Worm (Caenorhabditis elegans): ENCODE results near the gene C25H3.10.

The C25H3.10 gene

DNA sequence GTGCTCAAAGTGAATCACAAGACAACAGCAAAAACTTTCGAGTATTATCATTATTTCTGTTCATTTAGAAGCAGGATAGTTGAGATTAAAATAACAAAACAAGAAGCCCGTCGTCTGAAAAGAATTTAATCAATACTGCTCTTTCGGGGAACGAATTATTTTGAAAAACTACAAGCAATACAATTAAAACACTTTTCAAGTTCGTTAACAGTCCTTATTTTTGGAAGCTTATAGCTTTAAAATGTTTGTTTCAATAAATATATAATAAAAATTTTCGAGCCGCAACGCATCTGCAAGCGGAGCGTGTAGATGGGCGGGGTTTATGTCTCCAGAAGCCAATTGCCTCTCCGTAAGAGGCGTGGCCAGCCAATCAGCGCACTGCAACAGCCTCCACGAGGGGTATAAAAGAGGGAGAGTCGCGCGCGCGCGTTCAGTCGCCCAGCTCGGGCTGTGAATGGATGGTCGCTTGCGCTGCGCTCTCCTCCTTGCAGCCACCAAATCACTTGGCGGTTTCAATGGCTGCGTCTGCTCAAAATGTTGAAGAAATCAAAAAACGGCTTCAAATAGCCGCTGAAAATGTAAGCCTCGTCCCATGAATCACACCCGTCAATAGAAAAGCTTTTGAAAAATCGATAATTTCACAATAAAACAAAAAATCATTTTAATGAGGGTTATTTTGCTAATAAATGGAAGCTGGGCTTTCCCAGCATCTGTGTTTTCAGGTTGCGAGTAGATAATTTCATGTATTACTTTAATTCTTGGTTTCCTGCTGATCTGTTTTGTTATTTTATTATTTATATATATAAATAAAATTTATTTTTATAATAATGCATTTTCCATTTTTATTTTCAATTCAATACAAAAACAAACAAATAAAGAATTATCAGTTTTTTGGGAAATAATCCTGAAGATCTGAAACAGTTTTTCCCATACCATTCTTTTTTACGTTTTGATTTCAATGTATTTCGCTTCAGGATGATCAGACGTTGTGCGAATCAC, 37.7 kb downstream of the C25H3.10 start, which contains the start of the genes ift-43 and mdt-26 (continued):
- peak; percentile 56 for TF ChIP-seq C04F5.9 (tag; optimal IDR thresholded peaks at IDR 0.05)
- TF ChIP-seq egl-13 (tag; optimal IDR thresholded peaks at IDR 0.05) = peak; percentile 85
- peak; percentile 35 to 70 (median 60) for TF ChIP-seq dpl-1 (GFP tag; optimal IDR thresholded peaks at IDR 0.05)
- peak; percentile 74 for TF ChIP-seq efl-3 (GFP tag; optimal IDR thresholded peaks at IDR 0.05)
- peak; percentile 76 for TF ChIP-seq C16A3.4 (tag; optimal IDR thresholded peaks at IDR 0.05)
- TF ChIP-seq hlh-4 (tag; optimal IDR thresholded peaks at IDR 0.05) = peak; percentile 20
- peak; percentile 80 for TF ChIP-seq mab-9 (GFP tag; IDR thresholded peaks at IDR 0.05)
- TF ChIP-seq ceh-82 (tag; optimal IDR thresholded peaks at IDR 0.05) = peak; percentile 17 to 89 (median 77)
- TF ChIP-seq pag-3 (tag; optimal IDR thresholded peaks at IDR 0.05; ENCODE audit: borderline replicate concordance, insufficient read depth) = peak; percentile 1
- TF ChIP-seq aha-1 (tag; optimal IDR thresholded peaks at IDR 0.05) = peak; percentile 2
- peak; percentile 81 for TF ChIP-seq nhr-19 (GFP tag; conservative IDR thresholded peaks at IDR 0.05)
- peak; percentile 89 for TF ChIP-seq isw-1 (GFP tag; IDR thresholded peaks at IDR 0.05)
- no peak for TF ChIP-seq alr-1 (tag; optimal IDR thresholded peaks at IDR 0.05; ENCODE audit: borderline replicate concordance)
- peak; percentile 58 for TF ChIP-seq snpc-4 (tag; optimal IDR thresholded peaks at IDR 0.05)
- TF ChIP-seq sptf-1 (tag; optimal IDR thresholded peaks at IDR 0.05) = no peak
- TF ChIP-seq fkh-8 (tag; optimal IDR thresholded peaks at IDR 0.05) = peak; percentile 90
- TF ChIP-seq jun-1 (tag; optimal IDR thresholded peaks at IDR 0.05) = peak; percentile 82
- TF ChIP-seq elt-2 (tag; optimal IDR thresholded peaks at IDR 0.05) = peak; percentile 57
- peak; percentile 83 to 90 for TF ChIP-seq lsy-2 (tag; optimal IDR thresholded peaks at IDR 0.05)
- no peak for TF ChIP-seq unc-62 (GFP tag; optimal IDR thresholded peaks at IDR 0.05)
- TF ChIP-seq hpl-2 (GFP tag; optimal IDR thresholded peaks at IDR 0.05) = peak; percentile 49
- TF ChIP-seq grh-1 (GFP tag; IDR thresholded peaks at IDR 0.05) = peak; percentile 66
- TF ChIP-seq aly-2 (tag; optimal IDR thresholded peaks at IDR 0.05) = peak; percentile 44
- TF ChIP-seq C34B4.2 (tag; optimal IDR thresholded peaks at IDR 0.05) = peak; percentile 14
- TF ChIP-seq ceh-90 (tag; optimal IDR thresholded peaks at IDR 0.05) = no peak
- peak in 2 of 6 experiments; percentile 57 to 58 for TF ChIP-seq elt-3 (tag; optimal IDR thresholded peaks at IDR 0.05)
- no peak for TF ChIP-seq unc-98 (GFP tag; IDR thresholded peaks at IDR 0.05)
- TF ChIP-seq lin-39 (tag; optimal IDR thresholded peaks at IDR 0.05) = peak; percentile 38
- TF ChIP-seq lir-3 (tag; optimal IDR thresholded peaks at IDR 0.05; ENCODE audit: poor library complexity) = peak; percentile 53
- TF ChIP-seq pax-3 (tag; optimal IDR thresholded peaks at IDR 0.05) = peak; percentile 53
- peak; percentile 76 for TF ChIP-seq fkh-10 (GFP tag; optimal IDR thresholded peaks at IDR 0.05)
- TF ChIP-seq ztf-4 (tag; optimal IDR thresholded peaks at IDR 0.05) = peak; percentile 73
- TF ChIP-seq rnt-1 (tag; optimal IDR thresholded peaks at IDR 0.05) = peak; percentile 78
- TF ChIP-seq nhr-28 (tag; optimal IDR thresholded peaks at IDR 0.05) = no peak
- peak; percentile 77 for TF ChIP-seq zip-4 (GFP tag; optimal IDR thresholded peaks at IDR 0.05)
- no peak for TF ChIP-seq unc-130 (tag; optimal IDR thresholded peaks at IDR 0.05)
- peak; percentile 93 for TF ChIP-seq swsn-7 (tag; optimal IDR thresholded peaks at IDR 0.05)
- no peak for TF ChIP-seq Y116A8C.19 (tag; optimal IDR thresholded peaks at IDR 0.05; ENCODE audit: borderline replicate concordance)
- peak; percentile 44 for TF ChIP-seq blmp-1 (tag; optimal IDR thresholded peaks at IDR 0.05)
- no peak for TF ChIP-seq nhr-12 (tag; optimal IDR thresholded peaks at IDR 0.05)
- peak; percentile 48 for TF ChIP-seq F16B12.6 (tag; optimal IDR thresholded peaks at IDR 0.05)
- no peak for TF ChIP-seq mef-2 (tag; optimal IDR thresholded peaks at IDR 0.05)
- TF ChIP-seq irx-1 (tag; optimal IDR thresholded peaks at IDR 0.05) = peak; percentile 87
- TF ChIP-seq nhr-90 (tag; optimal IDR thresholded peaks at IDR 0.05; ENCODE audit: poor library complexity) = peak; percentile 88
- peak; percentile 71 for TF ChIP-seq ceh-88 (GFP tag; IDR thresholded peaks at IDR 0.05)
- peak; percentile 93 for TF ChIP-seq snu-23 (GFP tag; optimal IDR thresholded peaks at IDR 0.05)
- TF ChIP-seq dsc-1 (tag; optimal IDR thresholded peaks at IDR 0.05) = peak; percentile 93
- TF ChIP-seq ceh-8 (GFP tag; optimal IDR thresholded peaks at IDR 0.05) = peak; percentile 58
- TF ChIP-seq vab-15 (tag; optimal IDR thresholded peaks at IDR 0.05) = no peak

Data from whole organism, L1 larva.